Fruit fly (Drosophila melanogaster) whole organism, prepupa: ENCODE data around the gene CG10337.

ENCODE experiments used
- Blimp-1 ChIP-seq: fragments of 200-800 bp; sonication (Bioruptor generic); optimal IDR thresholded peaks from 3 replicates; lab custom pipeline; 2017; ENCODE audit warnings: missing biosample characterization, missing genetic modification characterization, mild to moderate bottlenecking, moderate library complexity, missing genetic modification reagents
- CG10669 ChIP-seq: fragments of 200-800 bp; sonication (Bioruptor generic); optimal IDR thresholded peaks from 3 replicates; lab custom pipeline; 2018; ENCODE audit warnings: missing biosample characterization, mild to moderate bottlenecking, missing genetic modification characterization, moderate library complexity
- CG3919 ChIP-seq: fragments of 200-800 bp; sonication (Bioruptor generic); optimal IDR thresholded peaks from 3 replicates; lab custom pipeline; 2016; ENCODE audit warnings: missing biosample characterization, missing genetic modification characterization
- CG6276 ChIP-seq: fragments of 200-800 bp; sonication (Bioruptor generic); optimal IDR thresholded peaks from 2 replicates; lab custom pipeline; 2017; ENCODE audit warnings: missing biosample characterization, mild to moderate bottlenecking, missing genetic modification characterization
- CG8119 ChIP-seq: fragments of 200-800 bp; sonication (Bioruptor generic); IDR thresholded peaks from 3 replicates; pipeline ENCODE4 v1.3.6; 2022; ENCODE audit warnings: missing biosample characterization, missing genetic modification characterization
- Eip78C ChIP-seq: fragments of 200-800 bp; sonication (Bioruptor generic); peaks from one replicate; lab custom pipeline; 2016; ENCODE audit warnings: missing biosample characterization, missing genetic modification characterization
- Sox102F ChIP-seq: fragments of 200-800 bp; sonication (Bioruptor generic); optimal IDR thresholded peaks from 2 replicates; lab custom pipeline; 2016; ENCODE audit warnings: missing biosample characterization, mild to moderate bottlenecking, missing genetic modification characterization
- achi ChIP-seq: fragments of 200-800 bp; sonication (Bioruptor generic); optimal IDR thresholded peaks from 3 replicates; lab custom pipeline; 2016; ENCODE audit warnings: missing biosample characterization, missing genetic modification characterization
- eg ChIP-seq: fragments of 200-800 bp; sonication (Bioruptor generic); IDR thresholded peaks from 3 replicates; pipeline ENCODE4 v1.3.6; 2022; ENCODE audit warnings: missing biosample characterization, missing genetic modification characterization
- fd85E ChIP-seq: fragments of 200-800 bp; sonication (Bioruptor generic); optimal IDR thresholded peaks from 3 replicates; lab custom pipeline; 2016; ENCODE audit warnings: missing biosample characterization, missing genetic modification characterization
- ss ChIP-seq, 2 experiments: fragments of 200-800 bp; sonication (Bioruptor generic); optimal IDR thresholded peaks; 2 replicates in 1 of 2; 3 replicates in 1 of 2; lab custom pipeline; 2017 to 2018; ENCODE audit warnings: mild to moderate bottlenecking in 2 of 2, missing biosample characterization in 2 of 2, missing genetic modification characterization in 2 of 2, moderate library complexity in 1 of 2

dm6 chr2L:19542268-19542773 lies 4.4 kb downstream of the CG10337 start:
- no peak for TF ChIP-seq CG8119 (GFP tag; lab: Robert Waterston, UW)
- no peak for TF ChIP-seq CG6276 (GFP tag; lab: Kevin White, UChicago)
- no peak for TF ChIP-seq Sox102F
- TF ChIP-seq achi (GFP tag; lab: Kevin White, UChicago), result no peak
- TF ChIP-seq ss (GFP tag; optimal IDR thresholded peaks at IDR 0.05; lab: Kevin White, UChicago), result no peak
- no peak for TF ChIP-seq CG3919 (GFP tag; lab: Kevin White, UChicago)
- TF ChIP-seq CG10669 (GFP tag; lab: Kevin White, UChicago), result no peak
- no peak for TF ChIP-seq fd85E (GFP tag; lab: Kevin White, UChicago)
- no peak for TF ChIP-seq eg
- TF ChIP-seq Eip78C (GFP tag; lab: Kevin White, UChicago), result peak; percentile 37
- no peak for TF ChIP-seq Blimp-1 (GFP tag; lab: Kevin White, UChicago)
